Fruit fly (Drosophila melanogaster) whole organism, adult: ENCODE data around the gene janB.

Experiments used
- CG11617 ChIP-seq: fragments of 200-800 bp; sonication (Bioruptor generic); optimal IDR thresholded peaks from 2 replicates; lab custom pipeline; 2017; ENCODE audit warnings: mild to moderate bottlenecking, missing biosample characterization, missing genetic modification reagents, missing genetic modification characterization
- CG12768 ChIP-seq: fragments of 200-800 bp; sonication (Bioruptor generic); optimal IDR thresholded peaks from 2 replicates; lab custom pipeline; 2017; ENCODE audit warnings: missing biosample characterization, missing genetic modification characterization, mild to moderate bottlenecking, moderate library complexity, missing genetic modification reagents
- CG14711 ChIP-seq: fragments of 200-800 bp; sonication (Bioruptor generic); optimal IDR thresholded peaks from 2 replicates; lab custom pipeline; 2018; ENCODE audit warnings: missing biosample characterization, mild to moderate bottlenecking, missing genetic modification characterization, moderate library complexity
- CG1620 ChIP-seq: fragments of 200-800 bp; sonication (Bioruptor generic); optimal IDR thresholded peaks from 2 replicates; lab custom pipeline; 2016; ENCODE audit warnings: missing biosample characterization, missing genetic modification characterization
- CG33017 ChIP-seq: fragments of 200-800 bp; sonication (Bioruptor generic); optimal IDR thresholded peaks from 2 replicates; lab custom pipeline; 2018; ENCODE audit warnings: missing biosample characterization, mild to moderate bottlenecking, missing genetic modification characterization, moderate library complexity
- CG5204 ChIP-seq: fragments of 200-800 bp; sonication (Bioruptor generic); optimal IDR thresholded peaks from 2 replicates; lab custom pipeline; 2016; ENCODE audit warnings: missing biosample characterization, missing genetic modification characterization
- CG7045 ChIP-seq: fragments of 200-800 bp; sonication (Bioruptor generic); optimal IDR thresholded peaks from 2 replicates; lab custom pipeline; 2017; ENCODE audit warnings: missing biosample characterization, mild to moderate bottlenecking, missing genetic modification characterization
- CG7101 ChIP-seq: fragments of 200-800 bp; sonication (Bioruptor generic); optimal IDR thresholded peaks from 2 replicates; lab custom pipeline; 2018; ENCODE audit warnings: missing biosample characterization, mild to moderate bottlenecking, missing genetic modification characterization, moderate library complexity
- Clk ChIP-seq: fragments of 200-800 bp; sonication (Bioruptor generic); optimal IDR thresholded peaks from 2 replicates; lab custom pipeline; 2017; ENCODE audit warnings: missing biosample characterization, missing genetic modification characterization
- Crg-1 ChIP-seq: fragments of 200-800 bp; sonication (Bioruptor generic); optimal IDR thresholded peaks from 2 replicates; lab custom pipeline; 2016; ENCODE audit warnings: missing biosample characterization, missing genetic modification characterization
- Hr96 ChIP-seq: fragments of 200-800 bp; sonication (Bioruptor generic); optimal IDR thresholded peaks from 2 replicates; lab custom pipeline; 2016; ENCODE audit warnings: missing biosample characterization, missing genetic modification characterization
- Mnt ChIP-seq: fragments of 200-800 bp; sonication (Bioruptor generic); optimal IDR thresholded peaks from 2 replicates; lab custom pipeline; 2016; ENCODE audit warnings: missing biosample characterization, mild to moderate bottlenecking, missing genetic modification characterization
- bab1 ChIP-seq: fragments of 200-800 bp; sonication (Bioruptor generic); optimal IDR thresholded peaks from 3 replicates; lab custom pipeline; 2019; ENCODE audit warnings: missing biosample characterization, mild to moderate bottlenecking, missing genetic modification characterization, moderate library complexity
- cic ChIP-seq: fragments of 200-800 bp; sonication (Bioruptor generic); optimal IDR thresholded peaks from 2 replicates; lab custom pipeline; 2017; ENCODE audit warnings: missing biosample characterization, mild to moderate bottlenecking, missing genetic modification characterization, moderate library complexity
- cnc ChIP-seq, 2 experiments: fragments of >200 bp; optimal IDR thresholded peaks; 2 replicates each; lab custom pipeline; 2017
- kay ChIP-seq: fragments of 200-800 bp; sonication (Bioruptor generic); peaks from one replicate; lab custom pipeline; 2016; ENCODE audit warnings: missing biosample characterization, missing genetic modification characterization, borderline replicate concordance
- ovo ChIP-seq: fragments of 200-800 bp; sonication (Bioruptor generic); optimal IDR thresholded peaks from 2 replicates; lab custom pipeline; 2016; ENCODE audit warnings: missing biosample characterization, missing genetic modification characterization
- pad ChIP-seq: fragments of 200-800 bp; sonication (Bioruptor generic); optimal IDR thresholded peaks from 3 replicates; lab custom pipeline; 2017; ENCODE audit warnings: missing biosample characterization, missing genetic modification characterization, mild to moderate bottlenecking, moderate library complexity, missing genetic modification reagents
- tj ChIP-seq: fragments of 200-800 bp; sonication (Bioruptor generic); optimal IDR thresholded peaks from 3 replicates; lab custom pipeline; 2017; ENCODE audit warnings: missing biosample characterization, mild to moderate bottlenecking, missing genetic modification characterization, moderate library complexity
- toe ChIP-seq: fragments of 200-800 bp; sonication (Bioruptor generic); optimal IDR thresholded peaks from 2 replicates; lab custom pipeline; 2016; ENCODE audit warnings: missing biosample characterization, missing genetic modification characterization

The janB gene

dm6 chr3R:30012602-30013489 is 25.7 kb downstream of the janB start:
- TF ChIP-seq pad (GFP tag; lab: Kevin White, UChicago) (peak; percentile 13), kay (GFP tag; lab: Kevin White, UChicago) (no peak), Mnt (GFP tag; lab: Kevin White, UChicago) (peak; percentile 35), CG14711 (tag; lab: Kevin White, UChicago) (no peak), tj (GFP tag; lab: Kevin White, UChicago) (peak; percentile 22), CG11617 (GFP tag; lab: Kevin White, UChicago) (peak; percentile 30), CG33017 (tag; lab: Kevin White, UChicago) (no peak), CG12768 (GFP tag; lab: Kevin White, UChicago) (peak; percentile 37), Hr96 (GFP tag; lab: Kevin White, UChicago) (no peak), CG7045 (GFP tag; lab: Kevin White, UChicago) (peak; percentile 16), CG7101 (tag; lab: Kevin White, UChicago) (peak; percentile 1), Clk (GFP tag; lab: Kevin White, UChicago) (no peak), CG5204 (GFP tag; lab: Kevin White, UChicago) (no peak), toe (GFP tag; lab: Kevin White, UChicago) (no peak), cnc (optimal IDR thresholded peaks at IDR 0.05; lab: Kevin White, UChicago) (no peak), ovo (GFP tag; lab: Kevin White, UChicago) (peak; percentile 17), CG1620 (no peak), Crg-1 (GFP tag; lab: Kevin White, UChicago) (peak; percentile 8), bab1 (GFP tag; lab: Kevin White, UChicago) (no peak), cic (GFP tag; lab: Kevin White, UChicago) (peak; percentile 87)

- TF ChIP-seq Mnt (GFP tag; lab: Kevin White, UChicago) = no peak
- no peak for TF ChIP-seq Hr96 (GFP tag; lab: Kevin White, UChicago)
- TF ChIP-seq CG7101 (tag; lab: Kevin White, UChicago) = no peak
- no peak for TF ChIP-seq cnc (optimal IDR thresholded peaks at IDR 0.05; lab: Kevin White, UChicago)
- TF ChIP-seq ovo (GFP tag; lab: Kevin White, UChicago) = no peak
- no peak for TF ChIP-seq CG7045 (GFP tag; lab: Kevin White, UChicago)
- no peak for TF ChIP-seq Clk (GFP tag; lab: Kevin White, UChicago)
- TF ChIP-seq pad (GFP tag; lab: Kevin White, UChicago) = no peak
- TF ChIP-seq kay (GFP tag; lab: Kevin White, UChicago) = no peak
- no peak for TF ChIP-seq tj (GFP tag; lab: Kevin White, UChicago)
- no peak for TF ChIP-seq toe (GFP tag; lab: Kevin White, UChicago)
- no peak for TF ChIP-seq CG1620
- no peak for TF ChIP-seq bab1 (GFP tag; lab: Kevin White, UChicago)
- no peak for TF ChIP-seq CG11617 (GFP tag; lab: Kevin White, UChicago)
- no peak for TF ChIP-seq CG14711 (tag; lab: Kevin White, UChicago)
- TF ChIP-seq CG12768 (GFP tag; lab: Kevin White, UChicago) = no peak
- TF ChIP-seq CG5204 (GFP tag; lab: Kevin White, UChicago) = no peak
- TF ChIP-seq Crg-1 (GFP tag; lab: Kevin White, UChicago) = no peak
- TF ChIP-seq cic (GFP tag; lab: Kevin White, UChicago) = no peak
- TF ChIP-seq CG33017 (tag; lab: Kevin White, UChicago) = no peak
Measured at dm6 chr3R:30009173-30009572, 29.4 kb downstream of the janB start, which contains the start of gene CG7912. CG7912 (minus strand) TSS chr3R:30009189.

dm6 chr3R:30005332-30005979 is 33.1 kb downstream of the janB start:
- TF ChIP-seq CG7101 (tag; lab: Kevin White, UChicago) (no peak), CG33017 (tag; lab: Kevin White, UChicago) (no peak), ovo (GFP tag; lab: Kevin White, UChicago) (no peak), CG1620 (no peak), CG11617 (GFP tag; lab: Kevin White, UChicago) (no peak)

dm6 chr3R:30004648-30005047 is 33.9 kb downstream of the janB start, which contains the start of the genes Nlp and Nph:
Nlp (plus strand) TSS chr3R:30004785.
Nph (minus strand) TSS chr3R:30004861.
- peak; percentile 36 for TF ChIP-seq CG12768 (GFP tag; lab: Kevin White, UChicago)
- TF ChIP-seq Crg-1 (GFP tag; lab: Kevin White, UChicago) = peak; percentile 54
- TF ChIP-seq ovo (GFP tag; lab: Kevin White, UChicago) = no peak
- peak; percentile 68 for TF ChIP-seq toe (GFP tag; lab: Kevin White, UChicago)
- peak; percentile 47 for TF ChIP-seq CG1620
- no peak for TF ChIP-seq CG33017 (tag; lab: Kevin White, UChicago)
- peak; percentile 95 for TF ChIP-seq Mnt (GFP tag; lab: Kevin White, UChicago)
- TF ChIP-seq CG14711 (tag; lab: Kevin White, UChicago) = peak; percentile 93
- no peak for TF ChIP-seq kay (GFP tag; lab: Kevin White, UChicago)
- TF ChIP-seq bab1 (GFP tag; lab: Kevin White, UChicago) = peak; percentile 42
- no peak for TF ChIP-seq Clk (GFP tag; lab: Kevin White, UChicago)
- peak; percentile 9 for TF ChIP-seq CG7045 (GFP tag; lab: Kevin White, UChicago)
- no peak for TF ChIP-seq CG5204 (GFP tag; lab: Kevin White, UChicago)
- peak; percentile 13 for TF ChIP-seq cic (GFP tag; lab: Kevin White, UChicago)
- TF ChIP-seq CG7101 (tag; lab: Kevin White, UChicago) = peak; percentile 31
- peak; percentile 22 for TF ChIP-seq CG11617 (GFP tag; lab: Kevin White, UChicago)
- no peak for TF ChIP-seq cnc (optimal IDR thresholded peaks at IDR 0.05; lab: Kevin White, UChicago)
- peak; percentile 65 for TF ChIP-seq Hr96 (GFP tag; lab: Kevin White, UChicago)
- TF ChIP-seq tj (GFP tag; lab: Kevin White, UChicago) = peak; percentile 56
- peak; percentile 30 for TF ChIP-seq pad (GFP tag; lab: Kevin White, UChicago)
